Fruit fly (Drosophila melanogaster) whole organism, embryonic: ENCODE data around the gene CG17111.

Experiments used
- Atf3 ChIP-seq: fragments of 200-800 bp; sonication (Bioruptor generic); optimal IDR thresholded peaks from 3 replicates; lab custom pipeline; 2016; ENCODE audit warnings: missing biosample characterization, missing genetic modification characterization
- Awh ChIP-seq: fragments of 200-800 bp; sonication (Bioruptor generic); IDR thresholded peaks from 2 replicates; pipeline ENCODE4, ENCODE4 v1.3.6; 2022; ENCODE audit warnings: missing biosample characterization, missing genetic modification characterization
- B-H1 ChIP-seq: fragments of 200-800 bp; sonication (Bioruptor generic); IDR thresholded peaks from 3 replicates; pipeline ENCODE4 v1.3.6; 2022; ENCODE audit warnings: missing biosample characterization, missing genetic modification characterization
- CG13624 ChIP-seq: fragments of 200-800 bp; sonication (Bioruptor generic); optimal IDR thresholded peaks from 2 replicates; lab custom pipeline; 2016; ENCODE audit warnings: missing biosample characterization, missing genetic modification characterization
- CG13775 ChIP-seq: fragments of 200-800 bp; sonication (Bioruptor generic); optimal IDR thresholded peaks from 3 replicates; lab custom pipeline; 2017; ENCODE audit warnings: missing biosample characterization, mild to moderate bottlenecking, missing genetic modification characterization
- CG13894 ChIP-seq: fragments of 200-800 bp; sonication (Bioruptor generic); optimal IDR thresholded peaks from 3 replicates; lab custom pipeline; 2018; ENCODE audit warnings: missing biosample characterization, mild to moderate bottlenecking, missing genetic modification characterization, moderate library complexity
- CG16863 ChIP-seq: fragments of 200-800 bp; sonication (Bioruptor generic); optimal IDR thresholded peaks from 3 replicates; lab custom pipeline; 2016; ENCODE audit warnings: missing biosample characterization, missing genetic modification characterization
- CG17361 ChIP-seq: fragments of 200-800 bp; sonication (Bioruptor generic); IDR thresholded peaks from 3 replicates; pipeline ENCODE4 v1.3.6; 2022; ENCODE audit warnings: missing biosample characterization, missing genetic modification characterization
- CG30431 ChIP-seq: fragments of 200-800 bp; sonication (Bioruptor generic); optimal IDR thresholded peaks from 2 replicates; lab custom pipeline; 2017; ENCODE audit warnings: missing biosample characterization, missing genetic modification characterization
- CG33557 ChIP-seq: fragments of 200-800 bp; sonication (Bioruptor generic); optimal IDR thresholded peaks from 2 replicates; lab custom pipeline; 2019; ENCODE audit warnings: missing biosample characterization, mild to moderate bottlenecking, missing genetic modification characterization, moderate library complexity
- CG3995 ChIP-seq: fragments of 200-800 bp; sonication (Bioruptor generic); optimal IDR thresholded peaks from 3 replicates; lab custom pipeline; 2016; ENCODE audit warnings: missing biosample characterization, missing genetic modification characterization
- CG4707 ChIP-seq: fragments of 200-800 bp; sonication (Bioruptor generic); optimal IDR thresholded peaks from 2 replicates; lab custom pipeline; 2018; ENCODE audit warnings: missing biosample characterization, mild to moderate bottlenecking, missing genetic modification characterization, moderate library complexity
- CG5180 ChIP-seq: fragments of 200-800 bp; sonication (Bioruptor generic); optimal IDR thresholded peaks from 3 replicates; lab custom pipeline; 2017; ENCODE audit warnings: missing biosample characterization, missing genetic modification characterization, mild to moderate bottlenecking, moderate library complexity, missing genetic modification reagents
- CG6175 ChIP-seq: fragments of 200-800 bp; sonication (Bioruptor generic); IDR thresholded peaks from 3 replicates; pipeline ENCODE4 v1.3.6; 2022; ENCODE audit warnings: missing biosample characterization, missing genetic modification characterization
- CG7745 ChIP-seq: fragments of 200-800 bp; sonication (Bioruptor generic); optimal IDR thresholded peaks from 2 replicates; lab custom pipeline; 2018; ENCODE audit warnings: missing biosample characterization, mild to moderate bottlenecking, missing genetic modification characterization, moderate library complexity
- CG7839 ChIP-seq: fragments of 200-800 bp; sonication (Bioruptor generic); optimal IDR thresholded peaks from 3 replicates; lab custom pipeline; 2018; ENCODE audit warnings: missing biosample characterization, mild to moderate bottlenecking, missing genetic modification characterization, moderate library complexity
- Chrac-16 ChIP-seq: fragments of 200-800 bp; sonication (Bioruptor generic); optimal IDR thresholded peaks from 3 replicates; lab custom pipeline; 2016; ENCODE audit warnings: missing biosample characterization, missing genetic modification characterization
- CoRest ChIP-seq: fragments of 200-800 bp; sonication (Bioruptor generic); optimal IDR thresholded peaks from 3 replicates; lab custom pipeline; 2018; ENCODE audit warnings: missing biosample characterization, mild to moderate bottlenecking, missing genetic modification characterization, moderate library complexity
- D ChIP-seq, 2 experiments: fragments of 200-800 bp in 1 of 2; fragments of >200 bp in 1 of 2; sonication (Bioruptor generic) in 1 of 2; optimal IDR thresholded peaks; 2 replicates in 1 of 2; 3 replicates in 1 of 2; lab custom pipeline; 2017; ENCODE audit warnings: mild to moderate bottlenecking in 1 of 2, missing biosample characterization in 1 of 2, missing genetic modification characterization in 1 of 2, missing genetic modification reagents in 1 of 2
- D19A ChIP-seq: fragments of 200-800 bp; optimal IDR thresholded peaks from 3 replicates; lab custom pipeline; 2019; ENCODE audit warnings: missing biosample characterization, mild to moderate bottlenecking, missing genetic modification characterization, moderate library complexity
- Dip3 ChIP-seq: fragments of 200-800 bp; sonication (Bioruptor generic); optimal IDR thresholded peaks from 3 replicates; lab custom pipeline; 2016; ENCODE audit warnings: missing biosample characterization, missing genetic modification characterization
- Fer1 ChIP-seq: fragments of 200-800 bp; sonication (Bioruptor generic); optimal IDR thresholded peaks from 2 replicates; lab custom pipeline; 2017; ENCODE audit warnings: missing biosample characterization, mild to moderate bottlenecking, missing genetic modification characterization
- Fer2 ChIP-seq: fragments of 200-800 bp; sonication (Bioruptor generic); optimal IDR thresholded peaks from 2 replicates; lab custom pipeline; 2018; ENCODE audit warnings: missing biosample characterization, mild to moderate bottlenecking, missing genetic modification characterization, moderate library complexity
- GATAe ChIP-seq: fragments of 200-800 bp; sonication (Bioruptor generic); conservative IDR thresholded peaks from 2 replicates; pipeline ENCODE4 v1.3.6; 2022; ENCODE audit warnings: missing biosample characterization, missing genetic modification characterization
- H15 ChIP-seq: fragments of 200-800 bp; sonication (Bioruptor generic); IDR thresholded peaks from 3 replicates; pipeline ENCODE4 v1.3.6; 2022; ENCODE audit warnings: missing biosample characterization, missing genetic modification characterization
- HHEX ChIP-seq: fragments of 200-800 bp; sonication (Bioruptor generic); optimal IDR thresholded peaks from 3 replicates; lab custom pipeline; 2017; ENCODE audit warnings: missing biosample characterization, mild to moderate bottlenecking, missing genetic modification characterization, missing genetic modification reagents
- Hmr ChIP-seq: fragments of 200-800 bp; sonication (Bioruptor generic); optimal IDR thresholded peaks from 3 replicates; lab custom pipeline; 2017; ENCODE audit warnings: mild to moderate bottlenecking, missing biosample characterization, missing genetic modification reagents, missing genetic modification characterization
- MTF-1 ChIP-seq: fragments of 200-800 bp; sonication (Bioruptor generic); optimal IDR thresholded peaks from 2 replicates; lab custom pipeline; 2018; ENCODE audit warnings: missing biosample characterization, mild to moderate bottlenecking, missing genetic modification characterization, borderline replicate concordance
- Neu2 ChIP-seq: fragments of 200-800 bp; sonication (Bioruptor generic); optimal IDR thresholded peaks from 3 replicates; lab custom pipeline; 2016; ENCODE audit warnings: missing biosample characterization, missing genetic modification characterization, borderline replicate concordance
- Poxn ChIP-seq: fragments of 200-800 bp; sonication (Bioruptor generic); IDR thresholded peaks from 2 replicates; pipeline ENCODE4 v1.3.6; 2022; ENCODE audit warnings: missing biosample characterization, missing genetic modification characterization
- Rx ChIP-seq: fragments of 200-800 bp; sonication (Bioruptor generic); IDR thresholded peaks from 2 replicates; pipeline ENCODE4 v1.3.6; 2022; ENCODE audit warnings: missing biosample characterization, missing genetic modification characterization
- Sox102F ChIP-seq: fragments of 200-800 bp; sonication (Bioruptor generic); optimal IDR thresholded peaks from 2 replicates; lab custom pipeline; 2018; ENCODE audit warnings: missing biosample characterization, mild to moderate bottlenecking, missing genetic modification characterization, moderate library complexity
- Xbp1 ChIP-seq: fragments of 200-800 bp; sonication (Bioruptor generic); optimal IDR thresholded peaks from 3 replicates; lab custom pipeline; 2016; ENCODE audit warnings: missing biosample characterization, mild to moderate bottlenecking, missing genetic modification characterization
- ara ChIP-seq: fragments of 200-800 bp; sonication (Bioruptor generic); IDR thresholded peaks from 2 replicates; pipeline ENCODE4 v1.3.6; 2022; ENCODE audit warnings: missing biosample characterization, missing genetic modification characterization
- bowl ChIP-seq: fragments of 200-800 bp; sonication (Bioruptor generic); IDR thresholded peaks from 2 replicates; pipeline ENCODE4 v1.3.6; 2022; ENCODE audit warnings: missing biosample characterization, missing genetic modification characterization
- cg ChIP-seq: fragments of 200-800 bp; sonication (Bioruptor generic); optimal IDR thresholded peaks from 3 replicates; lab custom pipeline; 2019; ENCODE audit warnings: missing biosample characterization, mild to moderate bottlenecking, missing genetic modification characterization, moderate library complexity
- chm ChIP-seq: fragments of 200-800 bp; sonication (Bioruptor generic); IDR thresholded peaks from 2 replicates; pipeline ENCODE4 v1.3.6; 2022; ENCODE audit warnings: missing biosample characterization, missing genetic modification characterization
- crp ChIP-seq, 2 experiments: fragments of 200-800 bp; sonication (Bioruptor generic); optimal IDR thresholded peaks; 2 replicates in 1 of 2; 3 replicates in 1 of 2; lab custom pipeline; 2017; ENCODE audit warnings: missing biosample characterization in 2 of 2, missing genetic modification characterization in 2 of 2, mild to moderate bottlenecking in 1 of 2, moderate library complexity in 1 of 2
- disco-r ChIP-seq: fragments of 200-800 bp; sonication (Bioruptor generic); optimal IDR thresholded peaks from 2 replicates; lab custom pipeline; 2016; ENCODE audit warnings: missing biosample characterization, missing genetic modification characterization
- dpn ChIP-seq, 2 experiments: fragments of 200-800 bp; sonication (Bioruptor generic); optimal IDR thresholded peaks; 3 replicates each; lab custom pipeline; 2016; ENCODE audit warnings: missing biosample characterization in 2 of 2, missing genetic modification characterization in 2 of 2
- gcm ChIP-seq: fragments of 200-800 bp; sonication (Bioruptor generic); optimal IDR thresholded peaks from 2 replicates; lab custom pipeline; 2019; ENCODE audit warnings: missing biosample characterization, mild to moderate bottlenecking, missing genetic modification characterization, moderate library complexity
- h ChIP-seq: fragments of >200 bp; optimal IDR thresholded peaks from 2 replicates; lab custom pipeline; 2017
- hbn ChIP-seq: fragments of 200-800 bp; sonication (Bioruptor generic); IDR thresholded peaks from 2 replicates; pipeline ENCODE4 v1.3.6; 2022; ENCODE audit warnings: missing biosample characterization, missing genetic modification characterization; ENCODE audit not compliant: partially characterized antibody
- nom ChIP-seq: fragments of 200-800 bp; sonication (Bioruptor generic); optimal IDR thresholded peaks from 2 replicates; lab custom pipeline; 2017; ENCODE audit warnings: missing biosample characterization, missing genetic modification characterization, mild to moderate bottlenecking, moderate library complexity, missing genetic modification reagents
- run ChIP-seq: fragments of 200-800 bp; sonication (Bioruptor generic); optimal IDR thresholded peaks from 3 replicates; lab custom pipeline; 2018; ENCODE audit warnings: missing biosample characterization, mild to moderate bottlenecking, missing genetic modification characterization
- sim ChIP-seq: fragments of 200-800 bp; sonication (Bioruptor generic); IDR thresholded peaks from 2 replicates; pipeline ENCODE4 v1.3.6; 2022; ENCODE audit warnings: missing biosample characterization, missing genetic modification characterization
- slou ChIP-seq: fragments of 200-800 bp; sonication (Bioruptor generic); optimal IDR thresholded peaks from 3 replicates; lab custom pipeline; 2016; ENCODE audit warnings: missing biosample characterization, missing genetic modification characterization
- tgo ChIP-seq: fragments of 200-800 bp; sonication (Bioruptor generic); IDR thresholded peaks from 3 replicates; pipeline ENCODE4 v1.3.6; 2022; ENCODE audit warnings: missing biosample characterization, missing genetic modification characterization
- unc-4 ChIP-seq: fragments of 200-800 bp; sonication (Bioruptor generic); IDR thresholded peaks from 2 replicates; pipeline ENCODE4 v1.3.6; 2022; ENCODE audit warnings: missing biosample characterization, missing genetic modification characterization; ENCODE audit not compliant: partially characterized antibody
- wek ChIP-seq: fragments of 200-800 bp; sonication (Bioruptor generic); optimal IDR thresholded peaks from 3 replicates; lab custom pipeline; 2018; ENCODE audit warnings: missing biosample characterization, mild to moderate bottlenecking, missing genetic modification characterization, moderate library complexity

CG17111 gene

dm6 chr3R:23028506-23028905 is 38.6 kb downstream of the CG17111 start (continued):
- TF ChIP-seq CG33557 (GFP tag; lab: Kevin White, UChicago) (no peak), wek (GFP tag; lab: Kevin White, UChicago) (no peak), CG17361 (GFP tag; lab: Robert Waterston, UW) (0 out of 3 replicates have a peak, but pooled peaks have one; percentile 40), MTF-1 (GFP tag; lab: Kevin White, UChicago) (no peak), H15 (GFP tag; lab: Robert Waterston, UW) (no peak), CG13624 (GFP tag; lab: Kevin White, UChicago) (peak; percentile 70), CG7839 (peak; percentile 64), Xbp1 (GFP tag; lab: Kevin White, UChicago) (peak; percentile 63), CoRest (peak; percentile 50), Atf3 (GFP tag; lab: Kevin White, UChicago) (peak; percentile 54), Neu2 (GFP tag; lab: Kevin White, UChicago) (no peak), Chrac-16 (peak; percentile 53), CG7745 (no peak), CG6175 (GFP tag; lab: Robert Waterston, UW) (peak; percentile 68; the same call in 1 of the 3 replicates), Awh (GFP tag; lab: Robert Waterston, UW) (no peak), HHEX (peak; percentile 26), disco-r (GFP tag; lab: Kevin White, UChicago) (no peak), cg (no peak), D (optimal IDR thresholded peaks at IDR 0.05; lab: Kevin White, UChicago) (no peak), D (GFP tag; optimal IDR thresholded peaks at IDR 0.05; lab: Kevin White, UChicago) (no peak), Hmr (peak; percentile 54), CG5180 (GFP tag; lab: Kevin White, UChicago) (no peak), gcm (GFP tag; lab: Kevin White, UChicago) (no peak), Fer2 (tag; lab: Kevin White, UChicago) (no peak), CG30431 (GFP tag; lab: Kevin White, UChicago) (peak; percentile 20), B-H1 (GFP tag; lab: Robert Waterston, UW) (peak; percentile 58; the same call in 2 of the 3 replicates), GATAe (peak; percentile 11; the same call in 1 of the 2 replicates), unc-4 (GFP tag; lab: Robert Waterston, UW) (no peak), CG4707 (GFP tag; lab: Kevin White, UChicago) (no peak), CG13894 (tag; lab: Kevin White, UChicago) (no peak), CG16863 (peak; percentile 32), Dip3 (peak; percentile 60), Rx (GFP tag; lab: Robert Waterston, UW) (0 out of 2 replicates have a peak, but pooled peaks have one; percentile 7), hbn (GFP tag; lab: Robert Waterston, UW) (no peak), sim (GFP tag; lab: Robert Waterston, UW) (no peak), run (tag; lab: Kevin White, UChicago) (no peak), crp (GFP tag; optimal IDR thresholded peaks at IDR 0.05; lab: Kevin White, UChicago) (no peak), bowl (no peak), CG3995 (no peak), Sox102F (GFP tag; lab: Kevin White, UChicago) (peak; percentile 27), nom (GFP tag; lab: Kevin White, UChicago) (no peak), CG13775 (peak; percentile 47), D19A (tag; lab: Kevin White, UChicago) (no peak), tgo (peak; percentile 73), chm (no peak), h (lab: Kevin White, UChicago) (no peak), ara (GFP tag; lab: Robert Waterston, UW) (peak; percentile 18; the same call in 1 of the 2 replicates), Fer1 (GFP tag; lab: Kevin White, UChicago) (no peak), Poxn (GFP tag; lab: Robert Waterston, UW) (peak; percentile 65), dpn (GFP tag; optimal IDR thresholded peaks at IDR 0.05; lab: Kevin White, UChicago) (peak; percentile 40 to 71), slou (GFP tag; lab: Kevin White, UChicago) (no peak)
